Fruit fly (Drosophila melanogaster): ENCODE results near the gene CG18476.
A peak's percentile ranks its signal among the peaks of the same experiment; 100 is the strongest.

The CG18476 gene

dm6 chr3R:11655873-11656374 is 22.0 kb downstream of the CG18476 start, which contains the start of gene CG42327 (continued):
- TF ChIP-seq CG9609 (GFP tag; optimal IDR thresholded peaks at IDR 0.05), result peak; percentile 79
- TF ChIP-seq CHES-1-like (GFP tag; optimal IDR thresholded peaks at IDR 0.05), result peak; percentile 77
- peak; percentile 89 for TF ChIP-seq CG12769 (tag; optimal IDR thresholded peaks at IDR 0.05)
- peak; percentile 54 for TF ChIP-seq maf-S (GFP tag; optimal IDR thresholded peaks at IDR 0.05)
- TF ChIP-seq CG7556 (GFP tag; optimal IDR thresholded peaks at IDR 0.05), result peak; percentile 95
- TF ChIP-seq MBD-R2 (GFP tag; IDR thresholded peaks at IDR 0.05), result peak; percentile 67
- peak; percentile 63 for TF ChIP-seq CG15479 (GFP tag; optimal IDR thresholded peaks at IDR 0.05)
- TF ChIP-seq amos (GFP tag; IDR thresholded peaks at IDR 0.05; ENCODE audit: partially characterized antibody), result peak; percentile 32; the same call in 1 of the 2 replicates
- TF ChIP-seq CG8089 (GFP tag; optimal IDR thresholded peaks at IDR 0.05), result peak; percentile 60
- peak; percentile 82 for TF ChIP-seq E2f2 (GFP tag; IDR thresholded peaks at IDR 0.05)
- TF ChIP-seq Bgb (GFP tag; IDR thresholded peaks at IDR 0.05; ENCODE audit: partially characterized antibody), result peak; percentile 50
- TF ChIP-seq pum (GFP tag; optimal IDR thresholded peaks at IDR 0.05), result peak; percentile 83
- 0 out of 2 replicates have a peak, but pooled peaks have one; percentile 54 for TF ChIP-seq ham (GFP tag; IDR thresholded peaks at IDR 0.05)
- peak; percentile 79 for TF ChIP-seq CG4282 (GFP tag; optimal IDR thresholded peaks at IDR 0.05)
- peak; percentile 66 for TF ChIP-seq CG12744 (GFP tag; optimal IDR thresholded peaks at IDR 0.05)
- peak; percentile 94 for TF ChIP-seq CG11504 (tag; optimal IDR thresholded peaks at IDR 0.05)
- peak; percentile 93 for TF ChIP-seq CG2202 (tag; optimal IDR thresholded peaks at IDR 0.05)
- TF ChIP-seq fd64A (GFP tag; optimal IDR thresholded peaks at IDR 0.05), result peak; percentile 68
- peak; percentile 95 for TF ChIP-seq Ada2b (GFP tag; IDR thresholded peaks at IDR 0.05)
- TF ChIP-seq HLH4C (GFP tag; IDR thresholded peaks at IDR 0.05; ENCODE audit: partially characterized antibody), result peak; percentile 41; the same call in 2 of the 3 replicates
- TF ChIP-seq Meics (GFP tag; optimal IDR thresholded peaks at IDR 0.05), result peak; percentile 90
- peak; percentile 57 for TF ChIP-seq CTCF (GFP tag; optimal IDR thresholded peaks at IDR 0.05)
- TF ChIP-seq sd (tag; optimal IDR thresholded peaks at IDR 0.05), result peak; percentile 73
- TF ChIP-seq Myb (GFP tag; optimal IDR thresholded peaks at IDR 0.05), result peak; percentile 45
- peak; percentile 83 for TF ChIP-seq CG4854 (GFP tag; optimal IDR thresholded peaks at IDR 0.05)
- TF ChIP-seq CG17829 (tag; optimal IDR thresholded peaks at IDR 0.05), result peak; percentile 96
- no peak for TF ChIP-seq luna (GFP tag; optimal IDR thresholded peaks at IDR 0.05)
- peak; percentile 92 for TF ChIP-seq CG13775 (GFP tag; optimal IDR thresholded peaks at IDR 0.05)
- TF ChIP-seq Rx (GFP tag; IDR thresholded peaks at IDR 0.05), result peak; percentile 94
- TF ChIP-seq eyg (GFP tag; optimal IDR thresholded peaks at IDR 0.05), result peak; percentile 56
- peak; percentile 80 for TF ChIP-seq mirr (GFP tag; optimal IDR thresholded peaks at IDR 0.05)
- TF ChIP-seq NC2β (GFP tag; optimal IDR thresholded peaks at IDR 0.05), result peak; percentile 84
- TF ChIP-seq zen2 (GFP tag; IDR thresholded peaks at IDR 0.05; ENCODE audit: partially characterized antibody), result no peak
- peak; percentile 77 for TF ChIP-seq CG34376 (GFP tag; optimal IDR thresholded peaks at IDR 0.05)
- peak; percentile 65 for TF ChIP-seq fu2 (GFP tag; optimal IDR thresholded peaks at IDR 0.05)
- peak; percentile 95 for TF ChIP-seq so (GFP tag; IDR thresholded peaks at IDR 0.05)
- TF ChIP-seq Dip2 (GFP tag; IDR thresholded peaks at IDR 0.05), result peak; percentile 65
- TF ChIP-seq vvl (GFP tag; IDR thresholded peaks at IDR 0.05), result peak; percentile 98
- peak; percentile 92 for TF ChIP-seq run (tag; optimal IDR thresholded peaks at IDR 0.05)
- TF ChIP-seq CG18764 (GFP tag; optimal IDR thresholded peaks at IDR 0.05), result peak; percentile 90
- TF ChIP-seq z (GFP tag; IDR thresholded peaks at IDR 0.05), result no peak; the same call in 1 of the 3 replicates
- TF ChIP-seq ara (GFP tag; IDR thresholded peaks at IDR 0.05), result peak; percentile 97
- peak; percentile 94 for TF ChIP-seq phol (tag; optimal IDR thresholded peaks at IDR 0.05)
- TF ChIP-seq Sin3A (optimal IDR thresholded peaks at IDR 0.05), result no peak
- peak; percentile 66 for TF ChIP-seq Ravus (GFP tag; IDR thresholded peaks at IDR 0.05)
- peak in 1 of 2 experiments; percentile 80 for TF ChIP-seq eve (GFP tag; optimal IDR thresholded peaks at IDR 0.05)
- TF ChIP-seq usp (GFP tag; optimal IDR thresholded peaks at IDR 0.05), result no peak
- TF ChIP-seq CG4424 (GFP tag; optimal IDR thresholded peaks at IDR 0.05), result peak; percentile 95
- peak; percentile 91 for TF ChIP-seq CG17385 (GFP tag; optimal IDR thresholded peaks at IDR 0.05)
- TF ChIP-seq B-H2 (GFP tag; optimal IDR thresholded peaks at IDR 0.05), result peak; percentile 32
- peak; percentile 77 for TF ChIP-seq CG4617 (GFP tag; optimal IDR thresholded peaks at IDR 0.05; ENCODE audit: borderline replicate concordance)
- TF ChIP-seq rib (GFP tag; IDR thresholded peaks at IDR 0.05), result peak; percentile 66; the same call in 1 of the 2 replicates
